Fruit fly (Drosophila melanogaster): ENCODE results near the gene CG5326.

DNA sequence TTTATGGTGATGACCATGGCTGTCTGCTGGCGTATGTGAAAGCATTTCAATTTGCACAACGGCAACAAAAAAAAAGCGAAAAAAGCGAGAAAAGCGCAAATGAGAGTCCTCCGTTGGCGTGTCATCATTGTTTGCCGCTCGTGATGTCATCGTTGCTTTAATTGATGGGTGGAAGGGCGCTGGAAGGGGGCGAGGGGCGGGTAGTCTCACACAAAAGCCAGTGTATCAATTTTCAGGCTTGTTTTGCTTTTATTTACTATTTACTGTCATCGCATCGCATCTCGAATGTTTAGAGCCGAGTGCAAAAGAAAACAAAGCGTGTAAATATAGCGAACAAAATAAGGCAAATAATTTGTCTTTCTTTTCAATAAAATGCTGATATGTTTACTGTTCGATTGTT is 49.6 kb upstream of the CG5326 start:
- peak; percentile 65 for TF ChIP-seq CG7045 (GFP tag; optimal IDR thresholded peaks at IDR 0.05)
- TF ChIP-seq cnc (optimal IDR thresholded peaks at IDR 0.05), result no peak
- TF ChIP-seq Clk (GFP tag; optimal IDR thresholded peaks at IDR 0.05), result no peak
- peak; percentile 25 for TF ChIP-seq tj (GFP tag; optimal IDR thresholded peaks at IDR 0.05)
- no peak for TF ChIP-seq Mnt (GFP tag; optimal IDR thresholded peaks at IDR 0.05)
- no peak for TF ChIP-seq CG5204 (GFP tag; optimal IDR thresholded peaks at IDR 0.05)
- peak; percentile 64 for TF ChIP-seq Crg-1 (GFP tag; optimal IDR thresholded peaks at IDR 0.05)
